Worm (Caenorhabditis elegans): ENCODE results near the gene nas-25.

DNA sequence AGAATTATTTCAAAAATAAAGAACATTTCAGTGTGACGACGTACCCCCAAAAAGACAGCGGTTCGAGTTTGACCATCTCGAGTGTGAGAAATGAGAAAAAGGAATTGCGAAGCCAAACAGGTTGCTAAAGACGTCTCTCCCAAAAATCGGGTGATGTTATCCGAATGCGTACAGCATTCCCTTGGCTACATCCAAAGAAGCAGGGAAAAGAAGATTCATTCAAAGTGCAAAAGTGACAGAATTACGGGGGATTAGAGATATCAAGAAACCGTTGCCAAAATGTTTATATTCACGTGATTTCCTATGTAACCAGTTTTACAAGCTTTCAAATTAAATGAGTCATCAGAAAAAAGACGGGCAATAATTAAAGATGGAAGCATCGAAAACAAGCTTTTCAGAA, 28.1 kb downstream of the nas-25 start:
- TF ChIP-seq W03F9.2 (tag; optimal IDR thresholded peaks at IDR 0.05) = no peak
- no peak for TF ChIP-seq dao-5 (tag; optimal IDR thresholded peaks at IDR 0.05)
- TF ChIP-seq him-1 (tag; optimal IDR thresholded peaks at IDR 0.05) = no peak

Data from whole organism, L4/young adult.